Worm (Caenorhabditis elegans) whole organism, L4 larva: ENCODE results near the gene Y82E9BL.19.

ENCODE experiments used
- lin-39 ChIP-seq: fragments of 150-350 bp; optimal IDR thresholded peaks from 2 replicates; lab custom pipeline; 2014; ENCODE audit warnings: missing biosample characterization, missing genetic modification reagents, missing genetic modification characterization
- lsy-2 ChIP-seq, 2 experiments: fragments of 150-350 bp in 1 of 2; sonication (generic microtip) in 1 of 2; optimal IDR thresholded peaks; 2 replicates each; lab custom pipeline; 2014 to 2017; ENCODE audit warnings: missing biosample characterization in 2 of 2, missing genetic modification characterization in 2 of 2
- mep-1 ChIP-seq: fragments of 150-350 bp; sonication (generic microtip); optimal IDR thresholded peaks from 3 replicates; lab custom pipeline; 2014; ENCODE audit warnings: missing biosample characterization, missing genetic modification characterization
- nhr-77 ChIP-seq: fragments of 150-350 bp; optimal IDR thresholded peaks from 2 replicates; lab custom pipeline; 2014; ENCODE audit warnings: missing biosample characterization, missing genetic modification characterization
- snpc-4 ChIP-seq: fragments of 150-350 bp; optimal IDR thresholded peaks from 2 replicates; lab custom pipeline; 2014; ENCODE audit warnings: missing biosample characterization, missing genetic modification characterization

DNA sequence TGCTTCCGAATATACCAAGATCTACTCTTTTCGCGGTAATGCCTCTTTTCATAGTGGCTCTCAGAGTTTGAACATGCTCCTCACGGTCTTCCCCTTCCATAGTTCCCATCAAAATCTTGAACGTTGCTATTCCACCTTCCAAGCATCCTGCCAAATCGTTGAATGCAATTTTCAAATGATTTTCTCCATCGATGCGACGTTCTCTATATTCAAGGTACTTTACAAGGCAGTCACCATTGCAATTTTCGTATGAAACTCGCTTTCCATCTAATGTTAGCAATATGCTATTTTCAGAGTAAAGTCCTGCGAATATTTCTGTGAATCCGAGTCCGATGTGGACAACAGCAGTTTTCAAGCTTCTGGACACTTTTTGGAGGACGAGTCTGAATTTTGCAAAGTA lies 17.5 kb upstream of the Y82E9BL.19 start:
- TF ChIP-seq lsy-2 (tag; optimal IDR thresholded peaks at IDR 0.05; lab: Kevin White, UChicago): no peak
- no peak for TF ChIP-seq lin-39
- no peak for TF ChIP-seq mep-1
- TF ChIP-seq nhr-77 (tag; lab: Kevin White, UChicago): no peak
- no peak for TF ChIP-seq snpc-4 (tag; lab: Kevin White, UChicago)
